Worm (Caenorhabditis elegans) whole organism, L4/young adult: ENCODE results near the gene trpp-4.

Experiments
- W03F9.2 ChIP-seq: fragments of 150-350 bp; optimal IDR thresholded peaks from 2 replicates; lab custom pipeline; 2014; ENCODE audit warnings: missing biosample characterization, missing genetic modification characterization
- dao-5 ChIP-seq: sonication (generic microtip); optimal IDR thresholded peaks from 2 replicates; lab custom pipeline; 2016; ENCODE audit warnings: missing genotype, missing genetic modification characterization, moderate library complexity, missing compliant biosample characterization
- him-1 ChIP-seq: sonication (generic microtip); optimal IDR thresholded peaks from 2 replicates; lab custom pipeline; 2016; ENCODE audit warnings: missing genotype, missing genetic modification reagents, missing genetic modification characterization, missing compliant biosample characterization

Gene trpp-4

DNA sequence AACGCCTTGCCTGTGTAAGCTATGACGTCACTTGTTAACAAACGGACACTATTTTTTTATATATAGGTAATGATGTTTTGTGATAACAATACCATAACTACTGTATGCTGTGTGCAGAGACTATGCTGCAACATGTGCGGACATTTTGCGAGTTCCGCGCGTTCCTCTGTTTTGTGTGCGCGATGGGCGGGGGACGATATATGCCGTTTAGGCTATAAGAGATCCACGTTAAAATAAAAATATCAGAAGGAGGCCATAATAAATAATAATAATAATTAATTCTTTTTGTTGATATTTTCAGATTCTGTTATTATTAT, 39.8 kb downstream of the trpp-4 start:
- TF ChIP-seq him-1 (tag; lab: Kevin White, UChicago) (no peak), W03F9.2 (tag; lab: Kevin White, UChicago) (no peak), dao-5 (tag; lab: Kevin White, UChicago) (no peak)

- no peak for TF ChIP-seq him-1 (tag; lab: Kevin White, UChicago)
- no peak for TF ChIP-seq dao-5 (tag; lab: Kevin White, UChicago)
- no peak for TF ChIP-seq W03F9.2 (tag; lab: Kevin White, UChicago)
Measured at ce11 chrV:9441046-9441445, 40.9 kb downstream of the trpp-4 start.

DNA sequence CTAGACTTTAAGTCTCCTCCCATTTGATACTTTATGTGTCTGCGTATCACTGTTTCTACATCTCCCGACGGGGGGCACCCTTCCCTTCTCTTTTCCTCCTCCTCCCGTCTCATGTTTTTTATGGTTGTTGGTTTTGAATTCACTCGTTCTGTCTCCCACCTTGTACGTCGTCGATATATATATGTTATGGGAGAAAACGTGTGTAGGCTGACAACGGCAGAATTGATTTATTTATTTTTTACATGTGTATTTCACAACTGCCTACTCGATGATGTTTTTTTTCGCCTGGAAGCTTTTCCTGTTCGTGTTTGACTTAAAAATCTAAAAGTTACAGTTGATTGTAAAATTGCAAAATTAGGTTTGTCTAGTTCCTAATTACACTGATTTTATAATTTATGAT, 42.3 kb downstream of the trpp-4 start:
- TF ChIP-seq him-1 (tag; lab: Kevin White, UChicago), result no peak
- no peak for TF ChIP-seq dao-5 (tag; lab: Kevin White, UChicago)
- no peak for TF ChIP-seq W03F9.2 (tag; lab: Kevin White, UChicago)

- TF ChIP-seq dao-5 (tag; lab: Kevin White, UChicago) (no peak), him-1 (tag; lab: Kevin White, UChicago) (no peak), W03F9.2 (tag; lab: Kevin White, UChicago) (no peak)
Measured at ce11 chrV:9443109-9443508, 43.0 kb downstream of the trpp-4 start.

- TF ChIP-seq dao-5 (tag; lab: Kevin White, UChicago) (no peak), him-1 (tag; lab: Kevin White, UChicago) (no peak), W03F9.2 (tag; lab: Kevin White, UChicago) (no peak)
Measured at ce11 chrV:9443748-9444147, 43.6 kb downstream of the trpp-4 start, which contains the start of gene wdr-62. wdr-62 (plus strand) TSS chrV:9444048.

DNA sequence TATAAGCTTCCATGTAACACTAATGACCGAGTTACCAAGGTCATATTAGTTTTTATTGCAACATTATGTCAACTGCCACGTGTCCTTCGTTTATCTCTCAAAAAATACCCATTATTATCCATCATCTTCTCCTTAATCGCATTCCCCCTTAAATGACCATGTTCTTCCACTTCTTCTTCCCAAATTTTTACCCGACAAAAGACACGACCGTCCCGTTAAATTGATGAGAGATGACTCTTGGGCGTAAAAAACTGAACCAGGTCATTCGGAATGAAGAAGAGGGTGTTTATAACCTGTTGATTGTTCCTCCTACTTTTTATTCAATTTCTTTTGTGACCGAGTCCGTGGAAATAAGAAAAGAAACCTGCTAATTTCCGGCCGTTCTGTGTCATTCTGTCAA, 44.5 kb downstream of the trpp-4 start:
- TF ChIP-seq dao-5 (tag; lab: Kevin White, UChicago), result no peak
- TF ChIP-seq W03F9.2 (tag; lab: Kevin White, UChicago), result no peak
- no peak for TF ChIP-seq him-1 (tag; lab: Kevin White, UChicago)
